Worm (Caenorhabditis elegans): ENCODE data around the gene T24C12.3.

T24C12.3 gene

ce11 chrX:2242568-2243185, 39.0 kb upstream of the T24C12.3 start, which contains the start of gene rpl-11.2 (continued):
- TF ChIP-seq nhr-23 (tag; optimal IDR thresholded peaks at IDR 0.05) (peak; percentile 99), ztf-4 (tag; optimal IDR thresholded peaks at IDR 0.05) (peak; percentile 84), ztf-11 (tag; optimal IDR thresholded peaks at IDR 0.05) (no peak), pha-4 (tag; optimal IDR thresholded peaks at IDR 0.05) (peak; percentile 99), lsy-12 (tag; optimal IDR thresholded peaks at IDR 0.05) (peak; percentile 95), sea-2 (GFP tag; optimal IDR thresholded peaks at IDR 0.05) (peak; percentile 86), egl-5 (tag; optimal IDR thresholded peaks at IDR 0.05) (peak; percentile 93), unc-62 (GFP tag; optimal IDR thresholded peaks at IDR 0.05) (peak; percentile 80)

DNA sequence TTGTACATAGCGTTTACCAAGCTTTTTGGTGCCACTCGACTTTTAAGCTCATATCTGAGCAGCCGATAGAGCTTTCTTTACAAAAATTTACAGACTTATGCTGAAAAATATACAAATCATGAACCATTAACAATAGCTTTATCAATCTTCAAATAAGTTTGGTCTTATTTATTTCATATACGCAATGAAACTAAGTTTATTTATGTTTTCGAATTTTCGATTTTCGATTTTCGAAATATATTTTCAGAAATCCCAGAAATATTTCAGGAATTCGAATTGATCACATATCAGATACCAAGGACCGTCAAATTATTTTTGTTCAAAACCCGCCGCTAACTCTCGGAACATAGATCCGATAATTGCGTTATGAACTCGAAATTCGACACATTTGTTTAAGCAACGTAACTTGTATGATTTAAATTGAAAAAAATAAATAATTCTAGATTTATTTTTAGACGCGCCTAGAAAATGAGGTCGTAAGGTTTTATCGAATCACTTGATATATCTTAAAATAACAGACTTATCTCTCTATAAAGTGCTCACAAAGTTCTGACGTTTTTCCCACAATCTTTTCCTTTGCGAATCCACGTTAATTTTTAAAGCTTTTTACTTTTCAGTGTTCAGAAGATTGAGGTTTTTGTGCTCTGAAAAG, 37.6 kb upstream of the T24C12.3 start:
- TF ChIP-seq aly-2 (tag; optimal IDR thresholded peaks at IDR 0.05) (peak; percentile 60), egl-27 (tag; optimal IDR thresholded peaks at IDR 0.05) (no peak), nhr-77 (tag; optimal IDR thresholded peaks at IDR 0.05) (peak; percentile 81)

- TF ChIP-seq snpc-4 (tag; optimal IDR thresholded peaks at IDR 0.05) (peak; percentile 68), unc-39 (tag; optimal IDR thresholded peaks at IDR 0.05) (no peak), nhr-76 (tag; optimal IDR thresholded peaks at IDR 0.05) (no peak), lsy-12 (tag; optimal IDR thresholded peaks at IDR 0.05) (no peak), ceh-82 (tag; optimal IDR thresholded peaks at IDR 0.05) (no peak), unc-62 (GFP tag; optimal IDR thresholded peaks at IDR 0.05) (no peak), hmg-11 (tag; optimal IDR thresholded peaks at IDR 0.05) (peak; percentile 65), ztf-11 (tag; optimal IDR thresholded peaks at IDR 0.05) (no peak), nhr-237 (tag; optimal IDR thresholded peaks at IDR 0.05) (no peak), lin-39 (tag; optimal IDR thresholded peaks at IDR 0.05) (peak; percentile 85), lin-15B (tag; optimal IDR thresholded peaks at IDR 0.05) (peak; percentile 75), nhr-28 (tag; optimal IDR thresholded peaks at IDR 0.05) (no peak), ceh-9 (tag; optimal IDR thresholded peaks at IDR 0.05) (no peak), skn-1 (tag; optimal IDR thresholded peaks at IDR 0.05) (peak; percentile 37), nhr-11 (tag; optimal IDR thresholded peaks at IDR 0.05) (no peak), zag-1 (tag; optimal IDR thresholded peaks at IDR 0.05) (no peak), nhr-43 (tag; optimal IDR thresholded peaks at IDR 0.05; ENCODE audit: poor library complexity, severe bottlenecking) (peak; percentile 48), mml-1 (tag; optimal IDR thresholded peaks at IDR 0.05) (no peak), nhr-23 (tag; optimal IDR thresholded peaks at IDR 0.05) (peak; percentile 73), elt-2 (tag; optimal IDR thresholded peaks at IDR 0.05) (peak; percentile 63), pqm-1 (tag; optimal IDR thresholded peaks at IDR 0.05) (peak; percentile 62), nhr-77 (tag; optimal IDR thresholded peaks at IDR 0.05) (no peak), nfya-1 (tag; optimal IDR thresholded peaks at IDR 0.05; ENCODE audit: insufficient read depth) (peak; percentile 95), ztf-4 (tag; optimal IDR thresholded peaks at IDR 0.05) (no peak), elt-1 (tag; optimal IDR thresholded peaks at IDR 0.05) (peak; percentile 7), sea-2 (GFP tag; optimal IDR thresholded peaks at IDR 0.05) (peak; percentile 26), ZK546.5 (tag; optimal IDR thresholded peaks at IDR 0.05) (peak; percentile 18), fkh-2 (tag; optimal IDR thresholded peaks at IDR 0.05) (no peak), nhr-12 (tag; optimal IDR thresholded peaks at IDR 0.05) (no peak), pha-4 (tag; optimal IDR thresholded peaks at IDR 0.05) (peak; percentile 86), egl-27 (tag; optimal IDR thresholded peaks at IDR 0.05) (no peak), ceh-16 (tag; optimal IDR thresholded peaks at IDR 0.05) (no peak), daf-12 (tag; optimal IDR thresholded peaks at IDR 0.05) (no peak), R02D3.7 (tag; optimal IDR thresholded peaks at IDR 0.05) (peak; percentile 49), eor-1 (tag; optimal IDR thresholded peaks at IDR 0.05) (no peak), nhr-25 (tag; optimal IDR thresholded peaks at IDR 0.05) (peak; percentile 93), nhr-67 (tag; optimal IDR thresholded peaks at IDR 0.05) (no peak), elt-3 (tag; optimal IDR thresholded peaks at IDR 0.05) (no peak), egl-5 (tag; optimal IDR thresholded peaks at IDR 0.05) (peak; percentile 3), tbx-2 (tag; optimal IDR thresholded peaks at IDR 0.05) (no peak), jun-1 (tag; optimal IDR thresholded peaks at IDR 0.05) (peak; percentile 9), fos-1 (tag; optimal IDR thresholded peaks at IDR 0.05) (no peak), ceh-28 (tag; optimal IDR thresholded peaks at IDR 0.05) (peak; percentile 93), mdl-1 (tag; optimal IDR thresholded peaks at IDR 0.05) (no peak), ama-1 (optimal IDR thresholded peaks at IDR 0.05) (no peak), aly-2 (tag; optimal IDR thresholded peaks at IDR 0.05) (no peak), fkh-10 (GFP tag; optimal IDR thresholded peaks at IDR 0.05) (peak; percentile 46)
Measured at ce11 chrX:2237438-2237961, 33.8 kb upstream of the T24C12.3 start, which contains the start of gene vha-15. TSS of gene vha-15 (plus strand) at chrX:2237911.

All from whole organism, L3 larva.